Worm (Caenorhabditis elegans) whole organism, mixed stage, embryonic: ENCODE data around the gene C09F12.2.

Experiments used
- M03D4.4 ChIP-seq: sonication (generic microtip); optimal IDR thresholded peaks from 2 replicates; lab custom pipeline; 2017; ENCODE audit warnings: mild to moderate bottlenecking, missing genetic modification characterization, missing compliant biosample characterization
- bed-3 ChIP-seq: fragments of 200-800 bp; sonication (Bioruptor generic); optimal IDR thresholded peaks from 3 replicates; lab custom pipeline; 2018; ENCODE audit warnings: mild to moderate bottlenecking, missing genetic modification characterization, moderate library complexity, missing compliant biosample characterization
- blmp-1 ChIP-seq: fragments of 150-350 bp; optimal IDR thresholded peaks from 2 replicates; lab custom pipeline; 2014; ENCODE audit warnings: missing biosample characterization, missing genetic modification characterization
- ceh-39 ChIP-seq: fragments of 150-350 bp; optimal IDR thresholded peaks from 2 replicates; lab custom pipeline; 2014; ENCODE audit warnings: missing biosample characterization, missing genetic modification characterization
- ceh-43 ChIP-seq: fragments of 200-800 bp; sonication (Bioruptor generic); optimal IDR thresholded peaks from 2 replicates; lab custom pipeline; 2018; ENCODE audit warnings: mild to moderate bottlenecking, missing genetic modification characterization, moderate library complexity, missing compliant biosample characterization
- ceh-83 ChIP-seq: fragments of 200-800 bp; sonication (Bioruptor generic); optimal IDR thresholded peaks from 2 replicates; lab custom pipeline; 2018; ENCODE audit warnings: mild to moderate bottlenecking, missing genetic modification characterization, missing compliant biosample characterization
- ces-1 ChIP-seq: fragments of 150-350 bp; optimal IDR thresholded peaks from 2 replicates; lab custom pipeline; 2014; ENCODE audit warnings: missing biosample characterization, missing genetic modification reagents, missing genetic modification characterization
- cnd-1 ChIP-seq: fragments of 200-800 bp; sonication (Bioruptor generic); optimal IDR thresholded peaks from 2 replicates; lab custom pipeline; 2018; ENCODE audit warnings: mild to moderate bottlenecking, missing genetic modification characterization, missing compliant biosample characterization
- drap-1 ChIP-seq: fragments of 200-800 bp; sonication (Bioruptor generic); optimal IDR thresholded peaks from 3 replicates; lab custom pipeline; 2018; ENCODE audit warnings: mild to moderate bottlenecking, missing genetic modification characterization, missing compliant biosample characterization
- elt-1 ChIP-seq: sonication (generic microtip); optimal IDR thresholded peaks from 2 replicates; lab custom pipeline; 2017; ENCODE audit warnings: missing genetic modification characterization, mild to moderate bottlenecking, missing compliant biosample characterization, antibody characterized with exemption, moderate library complexity, borderline replicate concordance; ENCODE audit not compliant: insufficient read depth
- elt-3 ChIP-seq: fragments of 150-350 bp; optimal IDR thresholded peaks from 2 replicates; lab custom pipeline; 2014; ENCODE audit warnings: missing biosample characterization, missing genetic modification characterization
- flh-1 ChIP-seq: fragments of 200-800 bp; sonication (Bioruptor generic); optimal IDR thresholded peaks from 2 replicates; lab custom pipeline; 2018; ENCODE audit warnings: mild to moderate bottlenecking, missing genetic modification characterization, moderate library complexity, missing compliant biosample characterization
- ham-2 ChIP-seq: fragments of 200-800 bp; sonication (Bioruptor generic); optimal IDR thresholded peaks from 2 replicates; lab custom pipeline; 2018; ENCODE audit warnings: mild to moderate bottlenecking, missing genetic modification characterization, missing compliant biosample characterization
- hlh-1 ChIP-seq: fragments of 150-350 bp; optimal IDR thresholded peaks from 2 replicates; lab custom pipeline; 2014; ENCODE audit warnings: missing biosample characterization, missing genetic modification reagents, missing genetic modification characterization
- lin-13 ChIP-seq: fragments of 150-350 bp; optimal IDR thresholded peaks from 2 replicates; lab custom pipeline; 2014; ENCODE audit warnings: missing biosample characterization, missing genetic modification characterization
- lin-32 ChIP-seq: fragments of 200-800 bp; sonication (Bioruptor generic); optimal IDR thresholded peaks from 2 replicates; lab custom pipeline; 2018; ENCODE audit warnings: mild to moderate bottlenecking, missing genetic modification characterization, missing compliant biosample characterization
- lsy-2 ChIP-seq: fragments of 150-350 bp; optimal IDR thresholded peaks from 2 replicates; lab custom pipeline; 2014; ENCODE audit warnings: missing biosample characterization, missing genetic modification characterization
- mab-5 ChIP-seq: fragments of 150-350 bp; optimal IDR thresholded peaks from 2 replicates; lab custom pipeline; 2014; ENCODE audit warnings: missing biosample characterization, missing genetic modification characterization
- mep-1 ChIP-seq: fragments of 150-350 bp; optimal IDR thresholded peaks from 2 replicates; lab custom pipeline; 2017; ENCODE audit warnings: missing biosample characterization, missing genetic modification reagents, missing genetic modification characterization, inconsistent platforms
- mls-2 ChIP-seq: sonication (generic microtip); optimal IDR thresholded peaks from 2 replicates; lab custom pipeline; 2016; ENCODE audit warnings: mild to moderate bottlenecking, missing genetic modification characterization, moderate library complexity, missing compliant biosample characterization
- nhr-12 ChIP-seq: fragments of 150-350 bp; optimal IDR thresholded peaks from 2 replicates; lab custom pipeline; 2014; ENCODE audit warnings: missing biosample characterization, missing genetic modification characterization
- nhr-2 ChIP-seq: fragments of 150-350 bp; optimal IDR thresholded peaks from 2 replicates; lab custom pipeline; 2014; ENCODE audit warnings: missing biosample characterization, missing genetic modification characterization
- nhr-237 ChIP-seq: fragments of 150-350 bp; optimal IDR thresholded peaks from 2 replicates; lab custom pipeline; 2014; ENCODE audit warnings: missing biosample characterization, missing genetic modification characterization
- nhr-28 ChIP-seq: fragments of 150-350 bp; optimal IDR thresholded peaks from 2 replicates; lab custom pipeline; 2014; ENCODE audit warnings: missing biosample characterization, missing genetic modification characterization
- nhr-76 ChIP-seq: sonication (generic microtip); optimal IDR thresholded peaks from 2 replicates; lab custom pipeline; 2017; ENCODE audit warnings: missing biosample characterization, missing genetic modification characterization
- pha-4 ChIP-seq: fragments of 150-350 bp; optimal IDR thresholded peaks from 2 replicates; lab custom pipeline; 2018; ENCODE audit warnings: missing biosample characterization, missing genetic modification reagents, missing genetic modification characterization
- sem-2 ChIP-seq: fragments of 200-800 bp; sonication (Bioruptor generic); optimal IDR thresholded peaks from 2 replicates; lab custom pipeline; 2018; ENCODE audit warnings: mild to moderate bottlenecking, missing genetic modification characterization, missing compliant biosample characterization
- snpc-4 ChIP-seq: fragments of 150-350 bp; optimal IDR thresholded peaks from 2 replicates; lab custom pipeline; 2014; ENCODE audit warnings: missing biosample characterization, missing genetic modification characterization
- sptf-1 ChIP-seq: sonication (generic microtip); optimal IDR thresholded peaks from 2 replicates; lab custom pipeline; 2017; ENCODE audit warnings: mild to moderate bottlenecking, missing genetic modification characterization, moderate library complexity, missing compliant biosample characterization
- tbx-8 ChIP-seq: fragments of 200-800 bp; sonication (Bioruptor generic); optimal IDR thresholded peaks from 2 replicates; lab custom pipeline; 2018; ENCODE audit warnings: mild to moderate bottlenecking, missing genetic modification characterization, moderate library complexity, missing compliant biosample characterization
- unc-120 ChIP-seq: sonication (generic microtip); optimal IDR thresholded peaks from 2 replicates; lab custom pipeline; 2017; ENCODE audit warnings: missing genetic modification characterization, missing compliant biosample characterization; ENCODE audit not compliant: poor library complexity, severe bottlenecking
- unc-39 ChIP-seq: fragments of 150-350 bp; optimal IDR thresholded peaks from 2 replicates; lab custom pipeline; 2014; ENCODE audit warnings: missing biosample characterization, missing genetic modification characterization
- unc-62 ChIP-seq: fragments of 150-350 bp; optimal IDR thresholded peaks from 2 replicates; lab custom pipeline; 2014; ENCODE audit warnings: missing biosample characterization, missing genetic modification reagents, missing genetic modification characterization
- zip-8 ChIP-seq: fragments of 150-350 bp; optimal IDR thresholded peaks from 2 replicates; lab custom pipeline; 2014; ENCODE audit warnings: missing biosample characterization, missing genetic modification characterization
- ztf-11 ChIP-seq: fragments of 150-350 bp; optimal IDR thresholded peaks from 2 replicates; lab custom pipeline; 2014; ENCODE audit warnings: missing biosample characterization, missing genetic modification characterization

C09F12.2 gene

ce11 chrX:11031047-11031695 is 22.5 kb upstream of the C09F12.2 start:
- TF ChIP-seq mab-5 (tag; lab: Kevin White, UChicago) (no peak), lin-32 (GFP tag; lab: Kevin White, UChicago) (peak; percentile 63), nhr-237 (tag; lab: Kevin White, UChicago) (peak; percentile 79), unc-120 (tag; lab: Kevin White, UChicago) (peak; percentile 23), elt-3 (no peak), unc-39 (no peak), hlh-1 (peak; percentile 91), nhr-28 (tag; lab: Kevin White, UChicago) (no peak), lsy-2 (tag; lab: Kevin White, UChicago) (peak; percentile 53), blmp-1 (tag; lab: Kevin White, UChicago) (no peak), pha-4 (tag; lab: Kevin White, UChicago) (peak; percentile 93), mep-1 (tag; lab: Kevin White, UChicago) (peak; percentile 46), ham-2 (GFP tag; lab: Kevin White, UChicago) (peak; percentile 99), sptf-1 (peak; percentile 77), snpc-4 (tag; lab: Kevin White, UChicago) (no peak), unc-62 (GFP tag; lab: Kevin White, UChicago) (peak; percentile 86), sem-2 (no peak), ces-1 (GFP tag; lab: Kevin White, UChicago) (peak; percentile 86), flh-1 (GFP tag; lab: Kevin White, UChicago) (no peak), M03D4.4 (peak; percentile 61), nhr-2 (tag; lab: Kevin White, UChicago) (peak; percentile 70), mls-2 (tag; lab: Kevin White, UChicago) (peak; percentile 80), cnd-1 (tag; lab: Kevin White, UChicago) (peak; percentile 82), ztf-11 (tag; lab: Kevin White, UChicago) (peak; percentile 90), ceh-39 (tag; lab: Kevin White, UChicago) (peak; percentile 39), nhr-76 (no peak), bed-3 (GFP tag; lab: Kevin White, UChicago) (no peak), lin-13 (tag; lab: Kevin White, UChicago) (peak; percentile 65), ceh-43 (GFP tag; lab: Kevin White, UChicago) (no peak), elt-1 (tag; lab: Kevin White, UChicago) (no peak), tbx-8 (GFP tag; lab: Kevin White, UChicago) (no peak), ceh-83 (GFP tag; lab: Kevin White, UChicago) (no peak), drap-1 (GFP tag; lab: Kevin White, UChicago) (peak; percentile 79), zip-8 (tag; lab: Kevin White, UChicago) (no peak), nhr-12 (tag; lab: Kevin White, UChicago) (no peak)

ce11 chrX:11031869-11032268 is 21.8 kb upstream of the C09F12.2 start:
- TF ChIP-seq ztf-11 (tag; lab: Kevin White, UChicago) (no peak), nhr-12 (tag; lab: Kevin White, UChicago) (no peak), ces-1 (GFP tag; lab: Kevin White, UChicago) (peak; percentile 68), nhr-2 (tag; lab: Kevin White, UChicago) (no peak), snpc-4 (tag; lab: Kevin White, UChicago) (no peak), zip-8 (tag; lab: Kevin White, UChicago) (no peak)

DNA sequence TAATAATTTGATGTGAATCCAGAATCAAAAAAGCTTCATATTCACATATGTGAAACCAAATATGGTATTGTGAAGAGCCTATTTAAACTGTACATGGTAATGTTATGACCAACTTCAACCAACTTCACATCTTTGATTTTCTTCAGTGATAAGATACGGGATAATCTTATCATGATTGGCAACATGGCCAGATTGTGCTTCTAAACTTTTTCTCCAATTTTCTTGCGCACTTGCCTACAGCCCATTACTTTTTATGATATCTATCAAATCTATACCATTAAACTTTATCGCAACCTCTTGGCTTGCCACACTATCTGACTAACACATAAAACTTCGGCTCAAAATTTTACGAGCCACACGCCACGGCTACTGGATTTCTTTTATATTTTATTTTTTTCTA is 21.3 kb upstream of the C09F12.2 start:
- no peak for TF ChIP-seq blmp-1 (tag; lab: Kevin White, UChicago)
- TF ChIP-seq nhr-12 (tag; lab: Kevin White, UChicago), result no peak
- TF ChIP-seq mab-5 (tag; lab: Kevin White, UChicago), result no peak
- TF ChIP-seq lsy-2 (tag; lab: Kevin White, UChicago), result no peak
- no peak for TF ChIP-seq nhr-2 (tag; lab: Kevin White, UChicago)
- TF ChIP-seq unc-120 (tag; lab: Kevin White, UChicago), result no peak
- no peak for TF ChIP-seq ceh-39 (tag; lab: Kevin White, UChicago)
- TF ChIP-seq elt-1 (tag; lab: Kevin White, UChicago), result no peak
- TF ChIP-seq lin-32 (GFP tag; lab: Kevin White, UChicago), result no peak
- TF ChIP-seq cnd-1 (tag; lab: Kevin White, UChicago), result no peak
- TF ChIP-seq snpc-4 (tag; lab: Kevin White, UChicago), result no peak
